Fruit fly (Drosophila melanogaster) whole organism, pupa: ENCODE results near the gene Scox.
A peak's percentile ranks its signal among the peaks of the same experiment; 100 is the strongest.

Experiments
- CG10348 ChIP-seq: fragments of 200-800 bp; sonication (Bioruptor generic); IDR thresholded peaks from 2 replicates; pipeline ENCODE4 v1.3.6; 2022; ENCODE audit warnings: missing biosample characterization, missing genetic modification characterization
- CG12605 ChIP-seq: fragments of 200-800 bp; sonication (Bioruptor generic); IDR thresholded peaks from 2 replicates; pipeline ENCODE4 v1.3.6; 2022; ENCODE audit warnings: missing biosample characterization, missing genetic modification characterization
- CG32121 ChIP-seq: fragments of 200-800 bp; sonication (Bioruptor generic); IDR thresholded peaks from 2 replicates; pipeline ENCODE4 v1.3.6; 2022; ENCODE audit warnings: missing biosample characterization, missing genetic modification characterization
- CG34367 ChIP-seq: fragments of 200-800 bp; sonication (Bioruptor generic); optimal IDR thresholded peaks from 2 replicates; lab custom pipeline; 2018; ENCODE audit warnings: missing biosample characterization, mild to moderate bottlenecking, missing genetic modification characterization
- CG4496 ChIP-seq: fragments of 200-800 bp; sonication (Bioruptor generic); IDR thresholded peaks from 3 replicates; pipeline ENCODE4 v1.3.6; 2022; ENCODE audit warnings: missing biosample characterization, missing genetic modification characterization
- CG8159 ChIP-seq: fragments of 200-800 bp; sonication (Bioruptor generic); optimal IDR thresholded peaks from 3 replicates; lab custom pipeline; 2018; ENCODE audit warnings: missing biosample characterization, mild to moderate bottlenecking, missing genetic modification characterization, moderate library complexity
- CG8301 ChIP-seq: fragments of 200-800 bp; sonication (Bioruptor generic); optimal IDR thresholded peaks from 2 replicates; lab custom pipeline; 2018; ENCODE audit warnings: missing biosample characterization, mild to moderate bottlenecking, missing genetic modification characterization
- CG9948 ChIP-seq: fragments of 200-800 bp; sonication (Bioruptor generic); optimal IDR thresholded peaks from 2 replicates; lab custom pipeline; 2018; ENCODE audit warnings: missing biosample characterization, mild to moderate bottlenecking, missing genetic modification characterization, moderate library complexity
- D1 ChIP-seq: fragments of 200-800 bp; sonication (Bioruptor generic); optimal IDR thresholded peaks from 2 replicates; lab custom pipeline; 2018; ENCODE audit warnings: missing biosample characterization, mild to moderate bottlenecking, missing genetic modification characterization, moderate library complexity
- Pif1A ChIP-seq: fragments of 200-800 bp; sonication (Bioruptor generic); optimal IDR thresholded peaks from 3 replicates; lab custom pipeline; 2016; ENCODE audit warnings: missing biosample characterization, missing genetic modification characterization
- Snoo ChIP-seq: fragments of 200-800 bp; sonication (Bioruptor generic); optimal IDR thresholded peaks from 3 replicates; lab custom pipeline; 2017; ENCODE audit warnings: missing biosample characterization, mild to moderate bottlenecking, missing genetic modification characterization, inconsistent platforms
- fd96Ca ChIP-seq: fragments of 200-800 bp; sonication (Bioruptor generic); IDR thresholded peaks from 3 replicates; pipeline ENCODE4 v1.3.6; 2022; ENCODE audit warnings: missing biosample characterization, missing genetic modification characterization
- rn ChIP-seq: fragments of 200-800 bp; sonication (Bioruptor generic); IDR thresholded peaks from 2 replicates; pipeline ENCODE4 v1.3.6; 2022; ENCODE audit warnings: missing biosample characterization, missing genetic modification characterization

- TF ChIP-seq CG10348 = peak; percentile 87
- peak; percentile 95 for TF ChIP-seq CG32121 (GFP tag; lab: Robert Waterston, UW)
- peak; percentile 87 for TF ChIP-seq rn (GFP tag; lab: Robert Waterston, UW)
- TF ChIP-seq CG4496 (GFP tag; lab: Robert Waterston, UW) = peak; percentile 97
- TF ChIP-seq CG34367 = peak; percentile 85
- TF ChIP-seq CG9948 (tag; lab: Kevin White, UChicago) = peak; percentile 89
- peak; percentile 95 for TF ChIP-seq CG8159 (tag; lab: Kevin White, UChicago)
- TF ChIP-seq Pif1A (GFP tag; lab: Kevin White, UChicago) = no peak
- TF ChIP-seq CG8301 = peak; percentile 92
- TF ChIP-seq Snoo (tag; lab: Kevin White, UChicago) = peak; percentile 89
- no peak for TF ChIP-seq D1 (tag; lab: Kevin White, UChicago)
- TF ChIP-seq CG12605 (GFP tag; lab: Robert Waterston, UW) = peak; percentile 89
- TF ChIP-seq fd96Ca (GFP tag; lab: Robert Waterston, UW) = peak; percentile 84
Observed at dm6 chr2L:4976988-4977551, 8.3 kb upstream of the Scox start, which contains the start of the genes Gmd and CG3792.
